Worm (Caenorhabditis elegans) whole organism, mixed stage, embryonic: ENCODE measurements around the gene F16F9.4.

ENCODE experiments used
- cnd-1 ChIP-seq: fragments of 200-800 bp; sonication (Bioruptor generic); optimal IDR thresholded peaks from 2 replicates; lab custom pipeline; 2018; ENCODE audit warnings: mild to moderate bottlenecking, missing genetic modification characterization, missing compliant biosample characterization
- drap-1 ChIP-seq: fragments of 200-800 bp; sonication (Bioruptor generic); optimal IDR thresholded peaks from 3 replicates; lab custom pipeline; 2018; ENCODE audit warnings: mild to moderate bottlenecking, missing genetic modification characterization, missing compliant biosample characterization
- elt-1 ChIP-seq: sonication (generic microtip); optimal IDR thresholded peaks from 2 replicates; lab custom pipeline; 2017; ENCODE audit warnings: missing genetic modification characterization, mild to moderate bottlenecking, missing compliant biosample characterization, antibody characterized with exemption, moderate library complexity, borderline replicate concordance; ENCODE audit not compliant: insufficient read depth
- elt-3 ChIP-seq: fragments of 150-350 bp; optimal IDR thresholded peaks from 2 replicates; lab custom pipeline; 2014; ENCODE audit warnings: missing biosample characterization, missing genetic modification characterization
- lin-13 ChIP-seq: fragments of 150-350 bp; optimal IDR thresholded peaks from 2 replicates; lab custom pipeline; 2014; ENCODE audit warnings: missing biosample characterization, missing genetic modification characterization
- lsy-2 ChIP-seq: fragments of 150-350 bp; optimal IDR thresholded peaks from 2 replicates; lab custom pipeline; 2014; ENCODE audit warnings: missing biosample characterization, missing genetic modification characterization
- mls-2 ChIP-seq: sonication (generic microtip); optimal IDR thresholded peaks from 2 replicates; lab custom pipeline; 2016; ENCODE audit warnings: mild to moderate bottlenecking, missing genetic modification characterization, moderate library complexity, missing compliant biosample characterization
- nhr-237 ChIP-seq: fragments of 150-350 bp; optimal IDR thresholded peaks from 2 replicates; lab custom pipeline; 2014; ENCODE audit warnings: missing biosample characterization, missing genetic modification characterization
- nhr-28 ChIP-seq: fragments of 150-350 bp; optimal IDR thresholded peaks from 2 replicates; lab custom pipeline; 2014; ENCODE audit warnings: missing biosample characterization, missing genetic modification characterization
- pha-4 ChIP-seq: fragments of 150-350 bp; optimal IDR thresholded peaks from 2 replicates; lab custom pipeline; 2018; ENCODE audit warnings: missing biosample characterization, missing genetic modification reagents, missing genetic modification characterization
- unc-62 ChIP-seq: fragments of 150-350 bp; optimal IDR thresholded peaks from 2 replicates; lab custom pipeline; 2014; ENCODE audit warnings: missing biosample characterization, missing genetic modification reagents, missing genetic modification characterization
- ztf-11 ChIP-seq: fragments of 150-350 bp; optimal IDR thresholded peaks from 2 replicates; lab custom pipeline; 2014; ENCODE audit warnings: missing biosample characterization, missing genetic modification characterization

DNA sequence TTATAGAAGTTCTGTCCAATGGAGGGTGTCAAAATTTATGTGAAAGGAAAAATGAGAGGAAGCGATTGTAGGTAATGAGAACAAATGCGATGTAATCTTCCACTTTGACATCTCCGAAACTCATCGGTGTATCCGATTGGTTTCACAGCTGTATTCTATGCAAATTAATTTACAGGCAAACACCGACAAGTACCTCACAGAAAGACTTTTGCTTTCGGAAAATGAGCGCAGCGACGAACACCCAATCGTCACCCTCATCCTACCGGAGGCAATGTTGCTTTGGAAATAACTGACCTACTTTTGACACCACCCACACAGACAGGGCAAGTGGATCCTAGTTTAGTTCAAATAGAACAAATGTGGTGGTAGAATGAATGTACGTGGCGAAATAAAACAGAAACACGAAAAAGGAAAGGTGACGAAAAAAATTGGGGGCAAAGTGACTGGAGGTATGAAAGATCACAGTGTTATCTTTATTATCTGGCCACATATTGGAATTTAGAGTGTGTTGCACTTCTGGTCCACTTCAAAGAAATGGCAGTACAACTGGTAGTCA is 807 bp upstream of the F16F9.4 start:
- TF ChIP-seq elt-1, result peak; percentile 44
- no peak for TF ChIP-seq nhr-28
- no peak for TF ChIP-seq drap-1 (GFP tag; lab: Kevin White, UChicago)
- TF ChIP-seq elt-3 (tag; lab: Kevin White, UChicago), result no peak
- no peak for TF ChIP-seq cnd-1
- TF ChIP-seq mls-2 (tag; lab: Kevin White, UChicago), result no peak
- TF ChIP-seq lin-13 (tag; lab: Kevin White, UChicago), result no peak
- TF ChIP-seq lsy-2 (tag; lab: Kevin White, UChicago), result no peak
- TF ChIP-seq pha-4 (tag; lab: Kevin White, UChicago), result no peak
- no peak for TF ChIP-seq ztf-11
- TF ChIP-seq unc-62 (GFP tag; lab: Kevin White, UChicago), result no peak
- TF ChIP-seq nhr-237 (tag; lab: Kevin White, UChicago), result no peak
